Fruit fly (Drosophila melanogaster) whole organism, embryonic: Measurements from ENCODE around the gene Pex10.

Experiments used
- Awh ChIP-seq: fragments of 200-800 bp; sonication (Bioruptor generic); IDR thresholded peaks from 2 replicates; pipeline ENCODE4, ENCODE4 v1.3.6; 2022; ENCODE audit warnings: missing biosample characterization, missing genetic modification characterization
- CG10565 ChIP-seq: fragments of 200-800 bp; sonication (Bioruptor generic); optimal IDR thresholded peaks from 3 replicates; lab custom pipeline; 2016; ENCODE audit warnings: missing biosample characterization, mild to moderate bottlenecking, missing genetic modification characterization
- CG11456 ChIP-seq: fragments of 200-800 bp; sonication (Bioruptor generic); IDR thresholded peaks from 3 replicates; pipeline ENCODE4 v1.3.6; 2022; ENCODE audit warnings: missing biosample characterization, missing genetic modification characterization
- CG11504 ChIP-seq: fragments of 200-800 bp; sonication (Bioruptor generic); optimal IDR thresholded peaks from 3 replicates; lab custom pipeline; 2019; ENCODE audit warnings: missing biosample characterization, mild to moderate bottlenecking, missing genetic modification characterization, moderate library complexity
- CG12104 ChIP-seq: fragments of 200-800 bp; sonication (Bioruptor generic); optimal IDR thresholded peaks from 3 replicates; lab custom pipeline; 2016; ENCODE audit warnings: missing biosample characterization, missing genetic modification characterization
- CG13296 ChIP-seq: fragments of 200-800 bp; sonication (Bioruptor generic); optimal IDR thresholded peaks from 3 replicates; lab custom pipeline; 2018; ENCODE audit warnings: missing biosample characterization, mild to moderate bottlenecking, missing genetic modification characterization
- CG14667 ChIP-seq: fragments of 200-800 bp; sonication (Bioruptor generic); IDR thresholded peaks from 2 replicates; pipeline ENCODE4 v1.3.6; 2022; ENCODE audit warnings: missing biosample characterization, missing genetic modification characterization
- CG14965 ChIP-seq: fragments of 200-800 bp; sonication (Bioruptor generic); optimal IDR thresholded peaks from 2 replicates; lab custom pipeline; 2016; ENCODE audit warnings: missing biosample characterization, missing genetic modification characterization, borderline replicate concordance
- CG15514 ChIP-seq: fragments of 200-800 bp; sonication (Bioruptor generic); optimal IDR thresholded peaks from 3 replicates; lab custom pipeline; 2017; ENCODE audit warnings: missing biosample characterization, missing genetic modification characterization, mild to moderate bottlenecking, moderate library complexity, missing genetic modification reagents
- CG1602 ChIP-seq: fragments of 200-800 bp; sonication (Bioruptor generic); optimal IDR thresholded peaks from 3 replicates; lab custom pipeline; 2016; ENCODE audit warnings: missing biosample characterization, missing genetic modification characterization
- CG18764 ChIP-seq: fragments of 200-800 bp; sonication (Bioruptor generic); optimal IDR thresholded peaks from 3 replicates; lab custom pipeline; 2016; ENCODE audit warnings: missing biosample characterization, missing genetic modification characterization
- CG2199 ChIP-seq: fragments of 200-800 bp; sonication (Bioruptor generic); IDR thresholded peaks from 3 replicates; pipeline ENCODE4 v1.3.6; 2022; ENCODE audit warnings: missing biosample characterization, missing genetic modification characterization
- CG6254 ChIP-seq: fragments of 200-800 bp; sonication (Bioruptor generic); optimal IDR thresholded peaks from 3 replicates; lab custom pipeline; 2017; ENCODE audit warnings: mild to moderate bottlenecking, missing biosample characterization, missing genetic modification reagents, missing genetic modification characterization
- CG6683 ChIP-seq: fragments of 200-800 bp; sonication (Bioruptor generic); optimal IDR thresholded peaks from 2 replicates; lab custom pipeline; 2017; ENCODE audit warnings: missing biosample characterization, mild to moderate bottlenecking, missing genetic modification characterization, missing genetic modification reagents
- CG8290 ChIP-seq, 3 experiments: fragments of 200-800 bp; sonication (Bioruptor generic); optimal IDR thresholded peaks; 2 replicates each; lab custom pipeline; 2016 to 2019; ENCODE audit warnings: missing biosample characterization in 3 of 3, missing genetic modification characterization in 3 of 3, mild to moderate bottlenecking in 2 of 3, moderate library complexity in 1 of 3
- CG8478 ChIP-seq: fragments of >200 bp; optimal IDR thresholded peaks from 2 replicates; lab custom pipeline; 2018
- Chrac-16 ChIP-seq: fragments of 200-800 bp; sonication (Bioruptor generic); optimal IDR thresholded peaks from 3 replicates; lab custom pipeline; 2016; ENCODE audit warnings: missing biosample characterization, missing genetic modification characterization
- D ChIP-seq, 2 experiments: fragments of 200-800 bp in 1 of 2; fragments of >200 bp in 1 of 2; sonication (Bioruptor generic) in 1 of 2; optimal IDR thresholded peaks; 2 replicates in 1 of 2; 3 replicates in 1 of 2; lab custom pipeline; 2017; ENCODE audit warnings: mild to moderate bottlenecking in 1 of 2, missing biosample characterization in 1 of 2, missing genetic modification characterization in 1 of 2, missing genetic modification reagents in 1 of 2
- Dad ChIP-seq: fragments of 200-800 bp; sonication (Bioruptor generic); optimal IDR thresholded peaks from 3 replicates; lab custom pipeline; 2016; ENCODE audit warnings: missing biosample characterization, missing genetic modification characterization
- Dll ChIP-seq: fragments of 200-800 bp; sonication (Bioruptor generic); IDR thresholded peaks from 4 replicates; pipeline ENCODE4 v1.3.6; 2022; ENCODE audit warnings: missing biosample characterization, missing genetic modification characterization; ENCODE audit not compliant: partially characterized antibody
- Doc2 ChIP-seq: fragments of 200-800 bp; sonication (Bioruptor generic); IDR thresholded peaks from 2 replicates; pipeline ENCODE4 v1.3.6; 2022; ENCODE audit warnings: missing biosample characterization, missing genetic modification characterization
- Dref ChIP-seq: fragments of 200-800 bp; sonication (Bioruptor generic); IDR thresholded peaks from 2 replicates; pipeline ENCODE4 v1.3.6; 2022; ENCODE audit warnings: missing biosample characterization, missing genetic modification characterization
- HLH3B ChIP-seq: fragments of 200-800 bp; sonication (Bioruptor generic); IDR thresholded peaks from 2 replicates; pipeline ENCODE4 v1.3.6; 2022; ENCODE audit warnings: missing biosample characterization, missing genetic modification characterization
- HLH4C ChIP-seq: fragments of 200-800 bp; sonication (Bioruptor generic); IDR thresholded peaks from 3 replicates; pipeline ENCODE4 v1.3.6; 2022; ENCODE audit warnings: missing biosample characterization, missing genetic modification characterization; ENCODE audit not compliant: partially characterized antibody
- MTF-1 ChIP-seq: fragments of 200-800 bp; sonication (Bioruptor generic); optimal IDR thresholded peaks from 2 replicates; lab custom pipeline; 2018; ENCODE audit warnings: missing biosample characterization, mild to moderate bottlenecking, missing genetic modification characterization, borderline replicate concordance
- Med ChIP-seq: fragments of 200-800 bp; sonication (Bioruptor generic); peaks from one replicate; lab custom pipeline; 2016; ENCODE audit warnings: missing biosample characterization, missing genetic modification characterization, mild to moderate bottlenecking, inconsistent platforms, moderate library complexity
- Optix ChIP-seq: fragments of 200-800 bp; sonication (Bioruptor generic); IDR thresholded peaks from 3 replicates; pipeline ENCODE4 v1.3.6; 2022; ENCODE audit warnings: missing biosample characterization, missing genetic modification characterization
- Side ChIP-seq: fragments of 200-800 bp; sonication (Bioruptor generic); optimal IDR thresholded peaks from 2 replicates; lab custom pipeline; 2016; ENCODE audit warnings: missing biosample characterization, missing genetic modification characterization
- Vsx1 ChIP-seq: fragments of 200-800 bp; sonication (Bioruptor generic); optimal IDR thresholded peaks from 2 replicates; lab custom pipeline; 2017; ENCODE audit warnings: missing biosample characterization, mild to moderate bottlenecking, missing genetic modification characterization, missing genetic modification reagents
- ac ChIP-seq: fragments of 200-800 bp; sonication (Bioruptor generic); optimal IDR thresholded peaks from 3 replicates; lab custom pipeline; 2017; ENCODE audit warnings: missing biosample characterization, mild to moderate bottlenecking, missing genetic modification characterization
- ase ChIP-seq: fragments of 200-800 bp; sonication (Bioruptor generic); IDR thresholded peaks from 3 replicates; pipeline ENCODE4 v1.3.6; 2022; ENCODE audit warnings: missing biosample characterization, missing genetic modification characterization
- fru ChIP-seq: fragments of >200 bp; optimal IDR thresholded peaks from 2 replicates; lab custom pipeline; 2017
- gem ChIP-seq: fragments of 200-800 bp; sonication (Bioruptor generic); optimal IDR thresholded peaks from 2 replicates; lab custom pipeline; 2019; ENCODE audit warnings: missing biosample characterization, mild to moderate bottlenecking, missing genetic modification characterization, moderate library complexity
- gt ChIP-seq: fragments of 200-800 bp; sonication (Bioruptor generic); IDR thresholded peaks from 2 replicates; pipeline ENCODE4 v1.3.6; 2022; ENCODE audit warnings: missing biosample characterization, missing genetic modification characterization
- hkb ChIP-seq, 2 experiments: fragments of 200-800 bp in 1 of 2; fragments of >200 bp in 1 of 2; sonication (Bioruptor generic) in 1 of 2; IDR thresholded peaks in 1 of 2; optimal IDR thresholded peaks in 1 of 2; 2 replicates each; pipeline versions ENCODE4 v1.3.6 to Lab custom; 2017 to 2022; ENCODE audit warnings: missing biosample characterization in 1 of 2, missing genetic modification characterization in 1 of 2
- lbe ChIP-seq: fragments of 200-800 bp; sonication (Bioruptor generic); optimal IDR thresholded peaks from 2 replicates; lab custom pipeline; 2016; ENCODE audit warnings: missing biosample characterization, mild to moderate bottlenecking, missing genetic modification characterization
- maf-S ChIP-seq: fragments of 200-800 bp; sonication (Bioruptor generic); optimal IDR thresholded peaks from 2 replicates; lab custom pipeline; 2016; ENCODE audit warnings: missing biosample characterization, missing genetic modification characterization
- mld ChIP-seq: fragments of 200-800 bp; sonication (Bioruptor generic); IDR thresholded peaks from 3 replicates; pipeline ENCODE4 v1.3.6; 2022; ENCODE audit warnings: missing biosample characterization, missing genetic modification characterization; ENCODE audit not compliant: partially characterized antibody
- nom ChIP-seq: fragments of 200-800 bp; sonication (Bioruptor generic); optimal IDR thresholded peaks from 2 replicates; lab custom pipeline; 2017; ENCODE audit warnings: missing biosample characterization, missing genetic modification characterization, mild to moderate bottlenecking, moderate library complexity, missing genetic modification reagents
- run ChIP-seq: fragments of 200-800 bp; sonication (Bioruptor generic); optimal IDR thresholded peaks from 3 replicates; lab custom pipeline; 2018; ENCODE audit warnings: missing biosample characterization, mild to moderate bottlenecking, missing genetic modification characterization
- sens-2 ChIP-seq: fragments of 200-800 bp; sonication (Bioruptor generic); IDR thresholded peaks from 2 replicates; pipeline ENCODE4 v1.3.6; 2022; ENCODE audit warnings: missing biosample characterization, missing genetic modification characterization
- sob ChIP-seq: fragments of 200-800 bp; sonication (Bioruptor generic); IDR thresholded peaks from 2 replicates; pipeline ENCODE4 v1.3.6; 2022; ENCODE audit warnings: missing biosample characterization, missing genetic modification characterization
- sug ChIP-seq: fragments of 200-800 bp; optimal IDR thresholded peaks from 2 replicates; lab custom pipeline; 2019; ENCODE audit warnings: missing biosample characterization, mild to moderate bottlenecking, missing genetic modification characterization, moderate library complexity
- tll ChIP-seq, 2 experiments: fragments of 200-800 bp in 1 of 2; fragments of >200 bp in 1 of 2; sonication (Bioruptor generic) in 1 of 2; optimal IDR thresholded peaks; 2 replicates each; lab custom pipeline; 2017 to 2019; ENCODE audit warnings: missing biosample characterization in 2 of 2, missing genetic modification characterization in 2 of 2, mild to moderate bottlenecking in 1 of 2, moderate library complexity in 1 of 2
- unpg ChIP-seq: fragments of 200-800 bp; sonication (Bioruptor generic); optimal IDR thresholded peaks from 3 replicates; lab custom pipeline; 2018; ENCODE audit warnings: missing biosample characterization, mild to moderate bottlenecking, missing genetic modification characterization, moderate library complexity
- zfh1 ChIP-seq: fragments of 200-800 bp; sonication (Bioruptor generic); IDR thresholded peaks from 3 replicates; pipeline ENCODE4 v1.3.6; 2022; ENCODE audit warnings: missing biosample characterization, missing genetic modification characterization
- zfh2 ChIP-seq: fragments of 200-800 bp; sonication (Bioruptor generic); optimal IDR thresholded peaks from 2 replicates; lab custom pipeline; 2016; ENCODE audit warnings: missing biosample characterization, missing genetic modification characterization

Gene Pex10

dm6 chr3L:1587140-1587849 lies 29.3 kb downstream of the Pex10 start (continued):
- TF ChIP-seq Dad (peak; percentile 74), gem (peak; percentile 82), Med (GFP tag; lab: Kevin White, UChicago) (peak; percentile 99), Dll (GFP tag; lab: Robert Waterston, UW) (no peak), CG13296 (GFP tag; lab: Kevin White, UChicago) (peak; percentile 80), CG18764 (GFP tag; lab: Kevin White, UChicago) (peak; percentile 77), HLH3B (GFP tag; lab: Robert Waterston, UW) (peak; percentile 88), CG2199 (GFP tag; lab: Robert Waterston, UW) (0 out of 3 replicates have a peak, but pooled peaks have one; percentile 71), CG11456 (GFP tag; lab: Robert Waterston, UW) (peak; percentile 91), CG11504 (tag; lab: Kevin White, UChicago) (peak; percentile 88), run (no peak), CG6254 (peak; percentile 12), mld (GFP tag; lab: Robert Waterston, UW) (no peak), unpg (GFP tag; lab: Kevin White, UChicago) (peak; percentile 84), CG14965 (GFP tag; lab: Kevin White, UChicago) (peak; percentile 55), CG10565 (peak; percentile 17), Side (peak; percentile 81), maf-S (GFP tag; lab: Kevin White, UChicago) (peak; percentile 77), CG8290 (GFP tag; optimal IDR thresholded peaks at IDR 0.05; lab: Kevin White, UChicago) (peak; percentile 69), CG8290 (tag; optimal IDR thresholded peaks at IDR 0.05; lab: Kevin White, UChicago) (peak in 1 of 2 experiments; percentile 97), Chrac-16 (GFP tag; lab: Kevin White, UChicago) (peak; percentile 73), zfh2 (GFP tag; lab: Kevin White, UChicago) (peak; percentile 62), CG6683 (GFP tag; lab: Kevin White, UChicago) (peak; percentile 55), Doc2 (GFP tag; lab: Robert Waterston, UW) (peak; percentile 49; the same call in 1 of the 2 replicates), CG1602 (GFP tag; lab: Kevin White, UChicago) (peak; percentile 61), Dref (GFP tag; lab: Robert Waterston, UW) (peak; percentile 33; the same call in 1 of the 2 replicates), nom (GFP tag; lab: Kevin White, UChicago) (peak; percentile 76), Optix (peak; percentile 78; the same call in 2 of the 3 replicates), CG14667 (GFP tag; lab: Robert Waterston, UW) (peak; percentile 85), lbe (GFP tag; lab: Kevin White, UChicago) (no peak), sug (peak; percentile 62), Vsx1 (peak; percentile 43), tll (GFP tag; optimal IDR thresholded peaks at IDR 0.05; lab: Kevin White, UChicago) (no peak), CG12104 (GFP tag; lab: Kevin White, UChicago) (peak; percentile 68), CG15514 (GFP tag; lab: Kevin White, UChicago) (peak; percentile 70), Awh (GFP tag; lab: Robert Waterston, UW) (peak; percentile 84), hkb (optimal IDR thresholded peaks at IDR 0.05; lab: Kevin White, UChicago) (no peak), hkb (GFP tag; IDR thresholded peaks at IDR 0.05; lab: Robert Waterston, UW) (peak; percentile 91), ase (GFP tag; lab: Robert Waterston, UW) (0 out of 3 replicates have a peak, but pooled peaks have one; percentile 43), gt (peak; percentile 52; the same call in 1 of the 2 replicates), HLH4C (GFP tag; lab: Robert Waterston, UW) (no peak), zfh1 (GFP tag; lab: Robert Waterston, UW) (peak; percentile 86), fru (lab: Kevin White, UChicago) (no peak), MTF-1 (GFP tag; lab: Kevin White, UChicago) (peak; percentile 67), CG8478 (lab: Kevin White, UChicago) (no peak), sob (GFP tag; lab: Robert Waterston, UW) (peak; percentile 91), ac (GFP tag; lab: Kevin White, UChicago) (no peak), D (optimal IDR thresholded peaks at IDR 0.05; lab: Kevin White, UChicago) (peak; percentile 15), D (GFP tag; optimal IDR thresholded peaks at IDR 0.05; lab: Kevin White, UChicago) (peak; percentile 64), sens-2 (GFP tag; lab: Robert Waterston, UW) (peak; percentile 50; the same call in 1 of the 2 replicates)
